Fruit fly (Drosophila melanogaster) whole organism, embryonic: ENCODE results near the gene CG14022.

ENCODE experiments used
- Atf-2 ChIP-seq: fragments of 200-800 bp; sonication (Bioruptor generic); optimal IDR thresholded peaks from 2 replicates; lab custom pipeline; 2016; ENCODE audit warnings: missing biosample characterization, missing genetic modification characterization
- BEAF-32 ChIP-seq: fragments of 200-800 bp; sonication (Bioruptor generic); optimal IDR thresholded peaks from 3 replicates; lab custom pipeline; 2017; ENCODE audit warnings: missing biosample characterization, missing genetic modification characterization, mild to moderate bottlenecking, moderate library complexity, missing genetic modification reagents
- CG10267 ChIP-seq: fragments of 200-800 bp; sonication (Bioruptor generic); optimal IDR thresholded peaks from 2 replicates; lab custom pipeline; 2018; ENCODE audit warnings: missing biosample characterization, mild to moderate bottlenecking, missing genetic modification characterization, moderate library complexity
- CG11247 ChIP-seq: fragments of 200-800 bp; sonication (Bioruptor generic); IDR thresholded peaks from 2 replicates; pipeline ENCODE4 v1.3.6; 2022; ENCODE audit warnings: missing biosample characterization, missing genetic modification characterization
- CG11504 ChIP-seq: fragments of 200-800 bp; sonication (Bioruptor generic); optimal IDR thresholded peaks from 3 replicates; lab custom pipeline; 2019; ENCODE audit warnings: missing biosample characterization, mild to moderate bottlenecking, missing genetic modification characterization, moderate library complexity
- CG12155 ChIP-seq: fragments of 200-800 bp; sonication (Bioruptor generic); optimal IDR thresholded peaks from 3 replicates; lab custom pipeline; 2016; ENCODE audit warnings: missing biosample characterization, missing genetic modification characterization
- CG12391 ChIP-seq: fragments of 200-800 bp; sonication (Bioruptor generic); optimal IDR thresholded peaks from 3 replicates; lab custom pipeline; 2018; ENCODE audit warnings: missing biosample characterization, mild to moderate bottlenecking, missing genetic modification characterization, moderate library complexity
- CG13624 ChIP-seq: fragments of 200-800 bp; sonication (Bioruptor generic); optimal IDR thresholded peaks from 2 replicates; lab custom pipeline; 2016; ENCODE audit warnings: missing biosample characterization, missing genetic modification characterization
- CG13775 ChIP-seq: fragments of 200-800 bp; sonication (Bioruptor generic); optimal IDR thresholded peaks from 3 replicates; lab custom pipeline; 2017; ENCODE audit warnings: missing biosample characterization, mild to moderate bottlenecking, missing genetic modification characterization
- CG14860 ChIP-seq: fragments of 200-800 bp; sonication (Bioruptor generic); IDR thresholded peaks from 3 replicates; pipeline ENCODE4 v1.3.6; 2022; ENCODE audit warnings: missing biosample characterization, missing genetic modification characterization; ENCODE audit not compliant: partially characterized antibody
- CG14965 ChIP-seq: fragments of 200-800 bp; sonication (Bioruptor generic); optimal IDR thresholded peaks from 2 replicates; lab custom pipeline; 2016; ENCODE audit warnings: missing biosample characterization, missing genetic modification characterization, borderline replicate concordance
- CG16813 ChIP-seq: fragments of 200-800 bp; sonication (Bioruptor generic); IDR thresholded peaks from 3 replicates; pipeline ENCODE4 v1.3.6; 2022; ENCODE audit warnings: missing biosample characterization, missing genetic modification characterization; ENCODE audit not compliant: partially characterized antibody
- CG18619 ChIP-seq: fragments of 200-800 bp; sonication (Bioruptor generic); optimal IDR thresholded peaks from 3 replicates; lab custom pipeline; 2017; ENCODE audit warnings: missing biosample characterization, mild to moderate bottlenecking, missing genetic modification characterization
- CG2889 ChIP-seq: fragments of 200-800 bp; sonication (Bioruptor generic); IDR thresholded peaks from 3 replicates; pipeline ENCODE4 v1.3.6; 2022; ENCODE audit warnings: missing biosample characterization, missing genetic modification characterization
- CG32772 ChIP-seq: fragments of 200-800 bp; sonication (Bioruptor generic); IDR thresholded peaks from 2 replicates; pipeline ENCODE4 v1.3.6; 2022; ENCODE audit warnings: missing biosample characterization, missing genetic modification characterization
- CG42726 ChIP-seq: fragments of 200-800 bp; sonication (Bioruptor generic); IDR thresholded peaks from 2 replicates; pipeline ENCODE4 v1.3.6; 2022; ENCODE audit warnings: missing biosample characterization, missing genetic modification characterization; ENCODE audit not compliant: partially characterized antibody
- CG4282 ChIP-seq: fragments of 200-800 bp; sonication (Bioruptor generic); optimal IDR thresholded peaks from 2 replicates; lab custom pipeline; 2016; ENCODE audit warnings: missing biosample characterization, missing genetic modification characterization
- CG7372 ChIP-seq: fragments of 200-800 bp; sonication (Bioruptor generic); IDR thresholded peaks from 2 replicates; pipeline ENCODE4 v1.3.6; 2022; ENCODE audit warnings: missing biosample characterization, missing genetic modification characterization
- CG7556 ChIP-seq: fragments of 200-800 bp; sonication (Bioruptor generic); optimal IDR thresholded peaks from 2 replicates; lab custom pipeline; 2017; ENCODE audit warnings: missing biosample characterization, mild to moderate bottlenecking, missing genetic modification characterization
- CG9437 ChIP-seq: fragments of 200-800 bp; sonication (Bioruptor generic); optimal IDR thresholded peaks from 2 replicates; lab custom pipeline; 2018; ENCODE audit warnings: missing biosample characterization, mild to moderate bottlenecking, missing genetic modification characterization
- CG9932 ChIP-seq: fragments of 200-800 bp; sonication (Bioruptor generic); IDR thresholded peaks from 2 replicates; pipeline ENCODE4 v1.3.6; 2022; ENCODE audit warnings: missing biosample characterization, missing genetic modification characterization
- Dbx ChIP-seq: fragments of 200-800 bp; sonication (Bioruptor generic); IDR thresholded peaks from 3 replicates; pipeline ENCODE4 v1.3.6; 2022; ENCODE audit warnings: missing biosample characterization, missing genetic modification characterization
- Dll ChIP-seq: fragments of 200-800 bp; sonication (Bioruptor generic); IDR thresholded peaks from 4 replicates; pipeline ENCODE4 v1.3.6; 2022; ENCODE audit warnings: missing biosample characterization, missing genetic modification characterization; ENCODE audit not compliant: partially characterized antibody
- Dp ChIP-seq: fragments of 200-800 bp; sonication (Bioruptor generic); optimal IDR thresholded peaks from 2 replicates; lab custom pipeline; 2018; ENCODE audit warnings: missing biosample characterization, mild to moderate bottlenecking, missing genetic modification characterization, moderate library complexity
- Gug ChIP-seq: fragments of 200-800 bp; sonication (Bioruptor generic); IDR thresholded peaks from 4 replicates; pipeline ENCODE4 v1.3.6; 2022; ENCODE audit warnings: missing biosample characterization, missing genetic modification characterization
- HLH54F ChIP-seq: fragments of 200-800 bp; sonication (Bioruptor generic); optimal IDR thresholded peaks from 3 replicates; lab custom pipeline; 2016; ENCODE audit warnings: missing biosample characterization, missing genetic modification characterization
- Hsf ChIP-seq: fragments of 200-800 bp; sonication (Bioruptor generic); optimal IDR thresholded peaks from 3 replicates; lab custom pipeline; 2016; ENCODE audit warnings: missing biosample characterization, missing genetic modification characterization
- MESR4 ChIP-seq: fragments of 200-800 bp; sonication (Bioruptor generic); optimal IDR thresholded peaks from 2 replicates; lab custom pipeline; 2018; ENCODE audit warnings: missing biosample characterization, mild to moderate bottlenecking, missing genetic modification characterization, moderate library complexity
- Med ChIP-seq: fragments of 200-800 bp; sonication (Bioruptor generic); peaks from one replicate; lab custom pipeline; 2016; ENCODE audit warnings: missing biosample characterization, missing genetic modification characterization, mild to moderate bottlenecking, inconsistent platforms, moderate library complexity
- Pdp1 ChIP-seq, 2 experiments: fragments of 200-800 bp; sonication (Bioruptor generic); optimal IDR thresholded peaks; 3 replicates each; lab custom pipeline; 2016; ENCODE audit warnings: missing biosample characterization in 2 of 2, missing genetic modification characterization in 2 of 2, mild to moderate bottlenecking in 1 of 2, moderate library complexity in 1 of 2
- Ptx1 ChIP-seq: fragments of 200-800 bp; sonication (Bioruptor generic); IDR thresholded peaks from 2 replicates; pipeline ENCODE4 v1.3.6; 2022; ENCODE audit warnings: missing biosample characterization, missing genetic modification characterization
- Ssrp ChIP-seq: fragments of 200-800 bp; sonication (Bioruptor generic); optimal IDR thresholded peaks from 2 replicates; lab custom pipeline; 2018; ENCODE audit warnings: missing biosample characterization, mild to moderate bottlenecking, missing genetic modification characterization, moderate library complexity
- Xbp1 ChIP-seq: fragments of 200-800 bp; sonication (Bioruptor generic); optimal IDR thresholded peaks from 3 replicates; lab custom pipeline; 2016; ENCODE audit warnings: missing biosample characterization, mild to moderate bottlenecking, missing genetic modification characterization
- ap ChIP-seq: fragments of 200-800 bp; sonication (Bioruptor generic); IDR thresholded peaks from 2 replicates; pipeline ENCODE4 v1.3.6; 2022; ENCODE audit warnings: missing biosample characterization, missing genetic modification characterization
- ato ChIP-seq: fragments of 200-800 bp; sonication (Bioruptor generic); IDR thresholded peaks from 2 replicates; pipeline ENCODE4 v1.3.6; 2022; ENCODE audit warnings: missing biosample characterization, missing genetic modification characterization; ENCODE audit not compliant: partially characterized antibody
- bbx ChIP-seq: fragments of 200-800 bp; sonication (Bioruptor generic); IDR thresholded peaks from 2 replicates; pipeline ENCODE4 v1.3.6; 2022; ENCODE audit warnings: missing biosample characterization, missing genetic modification characterization; ENCODE audit not compliant: partially characterized antibody
- cg ChIP-seq: fragments of 200-800 bp; sonication (Bioruptor generic); optimal IDR thresholded peaks from 3 replicates; lab custom pipeline; 2019; ENCODE audit warnings: missing biosample characterization, mild to moderate bottlenecking, missing genetic modification characterization, moderate library complexity
- chinmo ChIP-seq: fragments of 200-800 bp; sonication (Bioruptor generic); IDR thresholded peaks from 4 replicates; pipeline ENCODE4 v1.3.6; 2022; ENCODE audit warnings: missing biosample characterization, missing genetic modification characterization; ENCODE audit not compliant: partially characterized antibody
- disco-r ChIP-seq: fragments of 200-800 bp; sonication (Bioruptor generic); optimal IDR thresholded peaks from 2 replicates; lab custom pipeline; 2016; ENCODE audit warnings: missing biosample characterization, missing genetic modification characterization
- gfzf ChIP-seq: fragments of 200-800 bp; sonication (Bioruptor generic); optimal IDR thresholded peaks from 2 replicates; lab custom pipeline; 2016; ENCODE audit warnings: missing biosample characterization, mild to moderate bottlenecking, missing genetic modification characterization, moderate library complexity
- nerfin-2 ChIP-seq: fragments of 200-800 bp; sonication (Bioruptor generic); IDR thresholded peaks from 2 replicates; pipeline ENCODE4 v1.3.6; 2022; ENCODE audit warnings: missing biosample characterization, missing genetic modification characterization; ENCODE audit not compliant: partially characterized antibody
- nom ChIP-seq: fragments of 200-800 bp; sonication (Bioruptor generic); optimal IDR thresholded peaks from 2 replicates; lab custom pipeline; 2017; ENCODE audit warnings: missing biosample characterization, missing genetic modification characterization, mild to moderate bottlenecking, moderate library complexity, missing genetic modification reagents
- pita ChIP-seq: fragments of 200-800 bp; sonication (Bioruptor generic); optimal IDR thresholded peaks from 2 replicates; lab custom pipeline; 2017; ENCODE audit warnings: missing biosample characterization, mild to moderate bottlenecking, missing genetic modification characterization
- pzg ChIP-seq: fragments of 200-800 bp; sonication (Bioruptor generic); optimal IDR thresholded peaks from 3 replicates; lab custom pipeline; 2018; ENCODE audit warnings: missing biosample characterization, mild to moderate bottlenecking, missing genetic modification characterization, moderate library complexity
- ranshi ChIP-seq: fragments of 200-800 bp; sonication (Bioruptor generic); IDR thresholded peaks from 2 replicates; pipeline ENCODE4 v1.3.6; 2022; ENCODE audit warnings: missing biosample characterization, missing genetic modification characterization
- sug ChIP-seq: fragments of 200-800 bp; optimal IDR thresholded peaks from 2 replicates; lab custom pipeline; 2019; ENCODE audit warnings: missing biosample characterization, mild to moderate bottlenecking, missing genetic modification characterization, moderate library complexity
- zen2 ChIP-seq: fragments of 200-800 bp; sonication (Bioruptor generic); IDR thresholded peaks from 3 replicates; pipeline ENCODE4 v1.3.6; 2022; ENCODE audit warnings: missing biosample characterization, missing genetic modification characterization; ENCODE audit not compliant: partially characterized antibody

Gene CG14022

DNA sequence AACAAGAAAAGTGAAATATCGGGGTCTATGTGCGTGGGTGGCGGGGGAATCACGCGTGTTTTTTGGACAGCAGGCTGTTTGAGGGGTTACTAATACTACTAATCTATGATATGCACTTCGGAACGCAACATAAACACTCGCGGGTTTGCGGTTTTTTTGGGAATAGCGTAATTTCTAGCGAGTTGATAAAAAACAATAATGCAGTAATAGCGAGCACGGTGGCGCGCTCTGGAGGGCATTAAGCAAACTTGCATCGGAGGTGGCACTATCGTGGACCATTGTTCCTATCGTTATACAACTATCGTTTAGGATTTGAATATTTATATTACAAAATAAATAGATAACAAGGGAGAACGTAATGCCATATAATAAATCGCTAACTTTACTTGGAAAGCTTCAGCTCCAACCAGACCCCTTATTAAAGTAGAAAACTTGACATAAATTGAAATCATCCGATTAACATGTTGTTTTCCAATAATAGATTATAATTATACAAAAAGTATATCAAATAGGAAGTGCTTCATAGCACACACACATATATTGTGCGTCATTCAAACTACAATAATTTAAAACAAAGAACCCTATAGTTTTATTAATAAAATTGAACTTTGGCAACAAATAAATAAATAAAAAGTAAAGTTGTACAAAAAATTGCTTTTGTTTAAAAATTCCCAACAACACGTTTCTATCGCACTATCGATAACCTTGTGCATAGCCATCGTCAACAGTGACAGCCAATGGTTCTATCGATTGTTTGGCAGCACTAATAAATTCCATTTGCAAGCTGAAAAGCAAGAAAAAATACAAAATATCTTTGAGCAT lies 50.2 kb downstream of the CG14022 start, which contains the start of the genes Nin and Bub1 (continued):
- TF ChIP-seq Dll (GFP tag; lab: Robert Waterston, UW) (peak; percentile 82), ato (peak; percentile 84), CG12391 (tag; lab: Kevin White, UChicago) (peak; percentile 46), CG9932 (GFP tag; lab: Robert Waterston, UW) (peak; percentile 80), pzg (peak; percentile 44), CG11247 (peak; percentile 48; the same call in 1 of the 2 replicates), Dbx (GFP tag; lab: Robert Waterston, UW) (peak; percentile 71), Gug (GFP tag; lab: Robert Waterston, UW) (peak; percentile 79), chinmo (GFP tag; lab: Robert Waterston, UW) (peak; percentile 64; the same call in 3 of the 4 replicates), CG18619 (peak; percentile 40), nerfin-2 (peak; percentile 72), disco-r (GFP tag; lab: Kevin White, UChicago) (no peak), CG12155 (GFP tag; lab: Kevin White, UChicago) (peak; percentile 78), CG2889 (GFP tag; lab: Robert Waterston, UW) (no peak), Atf-2 (no peak), cg (GFP tag; lab: Kevin White, UChicago) (no peak), Ssrp (tag; lab: Kevin White, UChicago) (peak; percentile 8), CG4282 (no peak), zen2 (GFP tag; lab: Robert Waterston, UW) (peak; percentile 51; the same call in 2 of the 3 replicates), CG42726 (GFP tag; lab: Robert Waterston, UW) (peak; percentile 96), Ptx1 (0 out of 2 replicates have a peak, but pooled peaks have one; percentile 28), CG9437 (GFP tag; lab: Kevin White, UChicago) (peak; percentile 4), HLH54F (GFP tag; lab: Kevin White, UChicago) (peak; percentile 43), ranshi (GFP tag; lab: Robert Waterston, UW) (0 out of 2 replicates have a peak, but pooled peaks have one; percentile 33), ap (GFP tag; lab: Robert Waterston, UW) (0 out of 2 replicates have a peak, but pooled peaks have one; percentile 17), BEAF-32 (GFP tag; lab: Kevin White, UChicago) (peak; percentile 90), CG14965 (GFP tag; lab: Kevin White, UChicago) (no peak), CG13624 (GFP tag; lab: Kevin White, UChicago) (peak; percentile 16), sug (tag; lab: Kevin White, UChicago) (peak; percentile 18), Med (GFP tag; lab: Kevin White, UChicago) (peak; percentile 93), Pdp1 (GFP tag; optimal IDR thresholded peaks at IDR 0.05; lab: Kevin White, UChicago) (peak in 1 of 2 experiments; percentile 53), bbx (GFP tag; lab: Robert Waterston, UW) (peak; percentile 88), CG16813 (GFP tag; lab: Robert Waterston, UW) (peak; percentile 92), CG10267 (tag; lab: Kevin White, UChicago) (peak; percentile 14), Dp (GFP tag; lab: Kevin White, UChicago) (peak; percentile 37), Xbp1 (peak; percentile 52), CG14860 (GFP tag; lab: Robert Waterston, UW) (peak; percentile 77), CG7372 (GFP tag; lab: Robert Waterston, UW) (peak; percentile 38), CG7556 (peak; percentile 10), Hsf (GFP tag; lab: Kevin White, UChicago) (peak; percentile 18), gfzf (GFP tag; lab: Kevin White, UChicago) (no peak), CG32772 (GFP tag; lab: Robert Waterston, UW) (no peak), MESR4 (GFP tag; lab: Kevin White, UChicago) (peak; percentile 89), CG13775 (GFP tag; lab: Kevin White, UChicago) (peak; percentile 37), nom (GFP tag; lab: Kevin White, UChicago) (peak; percentile 33), CG11504 (no peak), pita (GFP tag; lab: Kevin White, UChicago) (no peak)
